Worm (Caenorhabditis elegans) whole organism, L3 larva: ENCODE results near the gene D2062.5.
"Not testable (repeated sequence)": the region's sequence is repeated elsewhere in the genome, so short reads cannot be mapped to it uniquely, and the experiment has no call there.

ENCODE experiments used
- R02D3.7 ChIP-seq: fragments of 150-350 bp; optimal IDR thresholded peaks from 2 replicates; lab custom pipeline; 2014; ENCODE audit warnings: missing biosample characterization, missing genetic modification characterization
- egl-5 ChIP-seq: fragments of 150-350 bp; optimal IDR thresholded peaks from 2 replicates; lab custom pipeline; 2017; ENCODE audit warnings: missing biosample characterization, missing genetic modification reagents, missing genetic modification characterization, inconsistent platforms
- elt-3 ChIP-seq, 3 experiments: fragments of 150-350 bp in 1 of 3; sonication (generic microtip) in 2 of 3; optimal IDR thresholded peaks; 2 replicates in 2 of 3; 4 replicates in 1 of 3; lab custom pipeline; 2014 to 2017; ENCODE audit warnings: missing biosample characterization in 3 of 3, missing genetic modification characterization in 3 of 3
- lin-39 ChIP-seq: fragments of 150-350 bp; optimal IDR thresholded peaks from 2 replicates; lab custom pipeline; 2018; ENCODE audit warnings: missing biosample characterization, missing genetic modification reagents, missing genetic modification characterization
- skn-1 ChIP-seq: fragments of 150-350 bp; optimal IDR thresholded peaks from 2 replicates; lab custom pipeline; 2014; ENCODE audit warnings: missing biosample characterization, missing genetic modification characterization
- tbx-2 ChIP-seq: sonication (generic microtip); optimal IDR thresholded peaks from 2 replicates; lab custom pipeline; 2016; ENCODE audit warnings: mild to moderate bottlenecking, missing genetic modification characterization, missing compliant biosample characterization

DNA sequence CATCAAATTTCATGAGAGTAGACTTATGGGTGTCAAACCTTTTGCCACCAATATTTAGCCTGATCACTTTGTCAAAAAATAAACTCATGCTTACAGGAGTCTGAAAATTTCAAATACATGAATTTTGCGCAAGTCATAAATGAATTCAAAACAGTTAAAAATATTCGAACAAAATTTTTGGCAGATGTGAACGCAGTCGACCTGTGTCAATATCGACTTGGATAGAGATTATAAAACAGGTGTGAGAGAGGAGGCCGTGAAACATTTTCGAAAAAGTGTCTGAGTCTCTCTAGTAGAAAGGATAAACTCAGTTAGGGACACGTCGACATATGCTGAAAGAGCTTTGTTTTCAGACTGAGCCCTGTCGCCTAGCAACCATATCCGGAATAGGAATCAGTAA, 24.2 kb downstream of the D2062.5 start, which contains the start of gene F22E5.12:
- not testable (repeated sequence) for TF ChIP-seq skn-1 (tag; lab: Kevin White, UChicago); tbx-2 (tag; lab: Kevin White, UChicago); egl-5 (tag; lab: Kevin White, UChicago); R02D3.7 (tag; lab: Kevin White, UChicago); elt-3 (tag; optimal IDR thresholded peaks at IDR 0.05; lab: Kevin White, UChicago); lin-39 (tag; lab: Kevin White, UChicago)
